Fruit fly (Drosophila melanogaster) whole organism, wandering third instar larva: ENCODE measurements around the gene Klp31E.

ENCODE experiments used
- Abd-B ChIP-seq: fragments of >200 bp; optimal IDR thresholded peaks from 2 replicates; lab custom pipeline; 2017; ENCODE audit warnings: missing biosample characterization, missing genetic modification characterization
- CG32264 ChIP-seq: fragments of 200-800 bp; sonication (Bioruptor generic); optimal IDR thresholded peaks from 2 replicates; lab custom pipeline; 2016; ENCODE audit warnings: missing biosample characterization, missing genetic modification characterization
- CG9705 ChIP-seq: fragments of 200-800 bp; sonication (Bioruptor generic); optimal IDR thresholded peaks from 2 replicates; lab custom pipeline; 2018; ENCODE audit warnings: missing biosample characterization, mild to moderate bottlenecking, missing genetic modification characterization
- CrebA ChIP-seq: fragments of 200-800 bp; sonication (Bioruptor generic); optimal IDR thresholded peaks from 2 replicates; lab custom pipeline; 2016; ENCODE audit warnings: missing biosample characterization, mild to moderate bottlenecking, missing genetic modification characterization, borderline replicate concordance
- Dif ChIP-seq: fragments of 200-275, 200-300 bp; sonication (Bioruptor generic); optimal IDR thresholded peaks from 2 replicates; lab custom pipeline; 2018; ENCODE audit warnings: missing biosample characterization, missing genetic modification characterization; ENCODE audit not compliant: partially characterized antibody
- GATAd ChIP-seq: sonication (Bioruptor generic); optimal IDR thresholded peaks from 2 replicates; lab custom pipeline; 2016; ENCODE audit warnings: missing biosample characterization, missing genetic modification characterization
- HLH106 ChIP-seq: fragments of 200-800 bp; optimal IDR thresholded peaks from 3 replicates; lab custom pipeline; 2019; ENCODE audit warnings: missing biosample characterization, mild to moderate bottlenecking, missing genetic modification characterization, moderate library complexity
- Hnf4 ChIP-seq: fragments of 200-800 bp; sonication (Bioruptor generic); optimal IDR thresholded peaks from 2 replicates; lab custom pipeline; 2016; ENCODE audit warnings: missing biosample characterization, mild to moderate bottlenecking, missing genetic modification characterization
- Hr78 ChIP-seq: fragments of >200 bp; optimal IDR thresholded peaks from 2 replicates; lab custom pipeline; 2017; ENCODE audit warnings: missing biosample characterization, missing genetic modification characterization
- Hr83 ChIP-seq: fragments of 200-300 bp; sonication (Bioruptor generic); optimal IDR thresholded peaks from 2 replicates; lab custom pipeline; 2016; ENCODE audit warnings: missing biosample characterization, mild to moderate bottlenecking, missing genetic modification characterization, moderate library complexity; ENCODE audit not compliant: poor library complexity, severe bottlenecking
- Jra ChIP-seq: sonication (Bioruptor generic); optimal IDR thresholded peaks from 2 replicates; lab custom pipeline; 2016; ENCODE audit warnings: missing biosample characterization, missing genetic modification characterization
- Myc ChIP-seq: fragments of >200 bp; optimal IDR thresholded peaks from 2 replicates; lab custom pipeline; 2017
- N ChIP-seq: fragments of >200 bp; optimal IDR thresholded peaks from 2 replicates; lab custom pipeline; 2018; ENCODE audit warnings: missing biosample characterization, missing external identifiers, missing genetic modification characterization
- OdsH ChIP-seq: fragments of 200-800 bp; sonication (Bioruptor generic); optimal IDR thresholded peaks from 2 replicates; lab custom pipeline; 2016; ENCODE audit warnings: missing biosample characterization, mild to moderate bottlenecking, missing genetic modification characterization
- Rel ChIP-seq, 2 experiments: fragments of 200-800 bp; sonication (Bioruptor generic) in 1 of 2; optimal IDR thresholded peaks; 2 replicates in 1 of 2; 3 replicates in 1 of 2; lab custom pipeline; 2016 to 2019; ENCODE audit warnings: mild to moderate bottlenecking in 2 of 2, missing biosample characterization in 2 of 2, missing genetic modification characterization in 2 of 2, moderate library complexity in 1 of 2
- Sp1 ChIP-seq: fragments of 200-800 bp; sonication (Bioruptor generic); optimal IDR thresholded peaks from 3 replicates; lab custom pipeline; 2019; ENCODE audit warnings: missing biosample characterization, mild to moderate bottlenecking, missing genetic modification characterization, moderate library complexity
- br ChIP-seq: fragments of 200-800 bp; sonication (Bioruptor generic); optimal IDR thresholded peaks from 2 replicates; lab custom pipeline; 2016; ENCODE audit warnings: missing biosample characterization, missing genetic modification characterization
- brk ChIP-seq: fragments of 200-800 bp; sonication (Bioruptor generic); optimal IDR thresholded peaks from 2 replicates; lab custom pipeline; 2016; ENCODE audit warnings: missing biosample characterization, mild to moderate bottlenecking, missing genetic modification characterization
- dmrt93B ChIP-seq: fragments of 200-800 bp; sonication (Bioruptor generic); optimal IDR thresholded peaks from 2 replicates; lab custom pipeline; 2018; ENCODE audit warnings: missing biosample characterization, mild to moderate bottlenecking, missing genetic modification characterization
- dsf ChIP-seq: sonication (Bioruptor generic); optimal IDR thresholded peaks from 2 replicates; lab custom pipeline; 2016; ENCODE audit warnings: missing biosample characterization, missing genetic modification characterization, borderline replicate concordance
- ey ChIP-seq: fragments of 200-800 bp; sonication (Bioruptor generic); optimal IDR thresholded peaks from 2 replicates; lab custom pipeline; 2016; ENCODE audit warnings: missing biosample characterization, missing genetic modification characterization
- foxo ChIP-seq, 2 experiments: fragments of 200-800 bp; sonication (Bioruptor generic); optimal IDR thresholded peaks; 2 replicates in 1 of 2; 3 replicates in 1 of 2; lab custom pipeline; 2016 to 2017; ENCODE audit warnings: missing biosample characterization in 2 of 2, missing genetic modification characterization in 2 of 2
- fru ChIP-seq: fragments of 200-800 bp; sonication (Bioruptor generic); optimal IDR thresholded peaks from 3 replicates; lab custom pipeline; 2016; ENCODE audit warnings: missing biosample characterization, mild to moderate bottlenecking, missing genetic modification characterization
- h ChIP-seq: fragments of 200-800 bp; sonication (Bioruptor generic); optimal IDR thresholded peaks from 3 replicates; lab custom pipeline; 2016; ENCODE audit warnings: missing biosample characterization, mild to moderate bottlenecking, missing genetic modification characterization
- jim ChIP-seq: fragments of 175-275, 200-325 bp; sonication (Bioruptor generic); optimal IDR thresholded peaks from 2 replicates; lab custom pipeline; 2016; ENCODE audit warnings: missing biosample characterization, mild to moderate bottlenecking, missing genetic modification characterization
- lola ChIP-seq: fragments of >200 bp; optimal IDR thresholded peaks from 2 replicates; lab custom pipeline; 2017; ENCODE audit warnings: missing biosample characterization, missing genetic modification characterization
- pan ChIP-seq: fragments of >200 bp; optimal IDR thresholded peaks from 2 replicates; lab custom pipeline; 2017
- psq ChIP-seq: fragments of 200-800 bp; sonication (Bioruptor generic); optimal IDR thresholded peaks from 3 replicates; lab custom pipeline; 2017; ENCODE audit warnings: missing biosample characterization, mild to moderate bottlenecking, missing genetic modification characterization, moderate library complexity
- rgr ChIP-seq: fragments of 200-800 bp; sonication (Bioruptor generic); optimal IDR thresholded peaks from 3 replicates; lab custom pipeline; 2016; ENCODE audit warnings: missing biosample characterization, mild to moderate bottlenecking, missing genetic modification characterization
- sage ChIP-seq: fragments of 200-800 bp; sonication (Bioruptor generic); optimal IDR thresholded peaks from 2 replicates; lab custom pipeline; 2016; ENCODE audit warnings: missing biosample characterization, mild to moderate bottlenecking, missing genetic modification characterization
- sv ChIP-seq: fragments of 200-800 bp; sonication (Bioruptor generic); optimal IDR thresholded peaks from 3 replicates; lab custom pipeline; 2016; ENCODE audit warnings: missing biosample characterization, missing genetic modification characterization
- tai ChIP-seq: sonication (Bioruptor generic); optimal IDR thresholded peaks from 2 replicates; lab custom pipeline; 2016; ENCODE audit warnings: missing biosample characterization, missing genetic modification characterization
- usp ChIP-seq: fragments of >200 bp; optimal IDR thresholded peaks from 2 replicates; lab custom pipeline; 2017; ENCODE audit warnings: missing biosample characterization, missing genetic modification characterization
- woc ChIP-seq: sonication (Bioruptor generic); optimal IDR thresholded peaks from 2 replicates; lab custom pipeline; 2016; ENCODE audit warnings: missing biosample characterization, mild to moderate bottlenecking, missing genetic modification characterization

Klp31E gene

dm6 chr2L:10376276-10376675 lies 37.5 kb upstream of the Klp31E start:
- TF ChIP-seq tai (no peak), rgr (GFP tag; lab: Kevin White, UChicago) (no peak), Myc (lab: Kevin White, UChicago) (no peak), brk (GFP tag; lab: Kevin White, UChicago) (no peak), CrebA (GFP tag; lab: Kevin White, UChicago) (no peak), N (no peak), OdsH (GFP tag; lab: Kevin White, UChicago) (no peak), Hr83 (no peak), sv (no peak), usp (GFP tag; lab: Kevin White, UChicago) (no peak), Dif (GFP tag; lab: Kevin White, UChicago) (no peak), Rel (GFP tag; optimal IDR thresholded peaks at IDR 0.05; lab: Kevin White, UChicago) (no peak), Rel (tag; optimal IDR thresholded peaks at IDR 0.05; lab: Kevin White, UChicago) (no peak), Jra (GFP tag; lab: Kevin White, UChicago) (no peak), GATAd (no peak), pan (lab: Kevin White, UChicago) (no peak), lola (no peak), dsf (GFP tag; lab: Kevin White, UChicago) (no peak)

- no peak for TF ChIP-seq h (GFP tag; lab: Kevin White, UChicago)
- no peak for TF ChIP-seq jim
- no peak for TF ChIP-seq Abd-B (GFP tag; lab: Kevin White, UChicago)
- no peak for TF ChIP-seq usp (GFP tag; lab: Kevin White, UChicago)
- no peak for TF ChIP-seq tai
- TF ChIP-seq CG9705 (GFP tag; lab: Kevin White, UChicago) = no peak
- TF ChIP-seq dmrt93B = no peak
- no peak for TF ChIP-seq Hnf4 (GFP tag; lab: Kevin White, UChicago)
- no peak for TF ChIP-seq brk (GFP tag; lab: Kevin White, UChicago)
- TF ChIP-seq GATAd = no peak
- no peak for TF ChIP-seq sv
- no peak for TF ChIP-seq psq (GFP tag; lab: Kevin White, UChicago)
- TF ChIP-seq Sp1 (GFP tag; lab: Kevin White, UChicago) = no peak
- TF ChIP-seq br (GFP tag; lab: Kevin White, UChicago) = no peak
Observed at dm6 chr2L:10378631-10379030, 35.2 kb upstream of the Klp31E start.

dm6 chr2L:10379865-10380264 lies 34.0 kb upstream of the Klp31E start, which contains the start of gene gny:
Gene gny, plus strand, starts transcription at chr2L:10380103.
- TF ChIP-seq Rel (GFP tag; optimal IDR thresholded peaks at IDR 0.05; lab: Kevin White, UChicago) (no peak), Rel (tag; optimal IDR thresholded peaks at IDR 0.05; lab: Kevin White, UChicago) (peak; percentile 1), lola (no peak)
- TF ChIP-seq, all 38 proteins: peak for 1

- TF ChIP-seq rgr (GFP tag; lab: Kevin White, UChicago) = peak; percentile 85
- TF ChIP-seq Myc (lab: Kevin White, UChicago) = no peak
- TF ChIP-seq psq (GFP tag; lab: Kevin White, UChicago) = peak; percentile 59
- peak; percentile 49 to 87 for TF ChIP-seq foxo (GFP tag; optimal IDR thresholded peaks at IDR 0.05; lab: Kevin White, UChicago)
- TF ChIP-seq Sp1 (GFP tag; lab: Kevin White, UChicago) = peak; percentile 80
- TF ChIP-seq tai = peak; percentile 11
- no peak for TF ChIP-seq Hr83
- TF ChIP-seq brk (GFP tag; lab: Kevin White, UChicago) = peak; percentile 69
- TF ChIP-seq HLH106 (tag; lab: Kevin White, UChicago) = peak; percentile 74
- TF ChIP-seq sage (GFP tag; lab: Kevin White, UChicago) = peak; percentile 38
- TF ChIP-seq woc (GFP tag; lab: Kevin White, UChicago) = peak; percentile 56
- peak; percentile 84 for TF ChIP-seq OdsH (GFP tag; lab: Kevin White, UChicago)
- no peak for TF ChIP-seq usp (GFP tag; lab: Kevin White, UChicago)
- no peak for TF ChIP-seq N
- TF ChIP-seq fru (GFP tag; lab: Kevin White, UChicago) = peak; percentile 90
- TF ChIP-seq dsf (GFP tag; lab: Kevin White, UChicago) = peak; percentile 4
- TF ChIP-seq sv = peak; percentile 77
- TF ChIP-seq Hr78 = no peak
- peak; percentile 33 for TF ChIP-seq CG32264 (GFP tag; lab: Kevin White, UChicago)
- TF ChIP-seq h (GFP tag; lab: Kevin White, UChicago) = peak; percentile 91
- TF ChIP-seq Hnf4 (GFP tag; lab: Kevin White, UChicago) = peak; percentile 67
- TF ChIP-seq CrebA (GFP tag; lab: Kevin White, UChicago) = no peak
- no peak for TF ChIP-seq Rel (GFP tag; optimal IDR thresholded peaks at IDR 0.05; lab: Kevin White, UChicago)
- peak; percentile 96 for TF ChIP-seq Rel (tag; optimal IDR thresholded peaks at IDR 0.05; lab: Kevin White, UChicago)
- TF ChIP-seq Jra (GFP tag; lab: Kevin White, UChicago) = peak; percentile 31
- peak; percentile 80 for TF ChIP-seq ey (GFP tag; lab: Kevin White, UChicago)
Observed at dm6 chr2L:10381890-10382450, 31.8 kb upstream of the Klp31E start, which contains the start of gene CG5096. Gene CG5096, plus strand, starts transcription at chr2L:10382263.
